Fruit fly (Drosophila melanogaster) whole organism, prepupa: ENCODE data around the gene PNKP.
A peak's percentile ranks its signal among the peaks of the same experiment; 100 is the strongest.

ENCODE experiments used
- Blimp-1 ChIP-seq: fragments of 200-800 bp; sonication (Bioruptor generic); optimal IDR thresholded peaks from 3 replicates; lab custom pipeline; 2017; ENCODE audit warnings: missing biosample characterization, missing genetic modification characterization, mild to moderate bottlenecking, moderate library complexity, missing genetic modification reagents
- CG10669 ChIP-seq: fragments of 200-800 bp; sonication (Bioruptor generic); optimal IDR thresholded peaks from 3 replicates; lab custom pipeline; 2018; ENCODE audit warnings: missing biosample characterization, mild to moderate bottlenecking, missing genetic modification characterization, moderate library complexity
- CG11902 ChIP-seq: fragments of 200-800 bp; sonication (Bioruptor generic); optimal IDR thresholded peaks from 3 replicates; lab custom pipeline; 2016; ENCODE audit warnings: missing biosample characterization, missing genetic modification characterization
- CG15336 ChIP-seq: fragments of 200-800 bp; sonication (Bioruptor generic); IDR thresholded peaks from 2 replicates; pipeline ENCODE4 v1.3.6; 2022; ENCODE audit warnings: missing biosample characterization, missing genetic modification characterization
- CG16779 ChIP-seq: fragments of 200-800 bp; sonication (Bioruptor generic); optimal IDR thresholded peaks from 3 replicates; lab custom pipeline; 2017; ENCODE audit warnings: missing biosample characterization, mild to moderate bottlenecking, missing genetic modification characterization
- CG31627 ChIP-seq: fragments of 200-800 bp; sonication (Bioruptor generic); optimal IDR thresholded peaks from 3 replicates; lab custom pipeline; 2016; ENCODE audit warnings: missing biosample characterization, missing genetic modification characterization
- CG32006 ChIP-seq: fragments of 200-800 bp; sonication (Bioruptor generic); optimal IDR thresholded peaks from 3 replicates; lab custom pipeline; 2017; ENCODE audit warnings: missing biosample characterization, mild to moderate bottlenecking, missing genetic modification characterization
- CG34406 ChIP-seq: fragments of 200-800 bp; sonication (Bioruptor generic); optimal IDR thresholded peaks from 3 replicates; lab custom pipeline; 2016; ENCODE audit warnings: missing biosample characterization, missing genetic modification characterization
- CG3919 ChIP-seq: fragments of 200-800 bp; sonication (Bioruptor generic); optimal IDR thresholded peaks from 3 replicates; lab custom pipeline; 2016; ENCODE audit warnings: missing biosample characterization, missing genetic modification characterization
- CG4318 ChIP-seq: fragments of 200-800 bp; sonication (Bioruptor generic); optimal IDR thresholded peaks from 3 replicates; lab custom pipeline; 2017; ENCODE audit warnings: missing biosample characterization, mild to moderate bottlenecking, missing genetic modification characterization
- CG6163 ChIP-seq: fragments of 200-800 bp; sonication (Bioruptor generic); IDR thresholded peaks from 3 replicates; pipeline ENCODE4 v1.3.6; 2022; ENCODE audit warnings: missing biosample characterization, missing genetic modification characterization
- CG6276 ChIP-seq: fragments of 200-800 bp; sonication (Bioruptor generic); optimal IDR thresholded peaks from 2 replicates; lab custom pipeline; 2017; ENCODE audit warnings: missing biosample characterization, mild to moderate bottlenecking, missing genetic modification characterization
- CG6792 ChIP-seq: fragments of 200-800 bp; sonication (Bioruptor generic); optimal IDR thresholded peaks from 3 replicates; lab custom pipeline; 2016; ENCODE audit warnings: missing biosample characterization, missing genetic modification characterization
- CG6854 ChIP-seq: fragments of 200-800 bp; sonication (Bioruptor generic); optimal IDR thresholded peaks from 2 replicates; lab custom pipeline; 2017; ENCODE audit warnings: missing biosample characterization, mild to moderate bottlenecking, missing genetic modification characterization
- CG7368 ChIP-seq: fragments of 200-800 bp; sonication (Bioruptor generic); optimal IDR thresholded peaks from 3 replicates; lab custom pipeline; 2016; ENCODE audit warnings: missing biosample characterization, missing genetic modification characterization
- CG8119 ChIP-seq: fragments of 200-800 bp; sonication (Bioruptor generic); IDR thresholded peaks from 3 replicates; pipeline ENCODE4 v1.3.6; 2022; ENCODE audit warnings: missing biosample characterization, missing genetic modification characterization
- CG8319 ChIP-seq: fragments of 200-800 bp; sonication (Bioruptor generic); optimal IDR thresholded peaks from 3 replicates; lab custom pipeline; 2016; ENCODE audit warnings: missing biosample characterization, missing genetic modification characterization
- CG9139 ChIP-seq: fragments of 200-800 bp; sonication (Bioruptor generic); optimal IDR thresholded peaks from 3 replicates; lab custom pipeline; 2017; ENCODE audit warnings: missing biosample characterization, mild to moderate bottlenecking, missing genetic modification characterization
- Eip78C ChIP-seq: fragments of 200-800 bp; sonication (Bioruptor generic); peaks from one replicate; lab custom pipeline; 2016; ENCODE audit warnings: missing biosample characterization, missing genetic modification characterization
- Eip93F ChIP-seq: fragments of 200-800 bp; sonication (Bioruptor generic); optimal IDR thresholded peaks from 2 replicates; lab custom pipeline; 2016; ENCODE audit warnings: missing biosample characterization, mild to moderate bottlenecking, missing genetic modification characterization
- Ets96B ChIP-seq: fragments of 200-800 bp; optimal IDR thresholded peaks from 2 replicates; lab custom pipeline; 2019; ENCODE audit warnings: missing biosample characterization, mild to moderate bottlenecking, missing genetic modification characterization, moderate library complexity
- Hr38 ChIP-seq: sonication (Bioruptor generic); optimal IDR thresholded peaks from 2 replicates; lab custom pipeline; 2016; ENCODE audit warnings: missing biosample characterization, missing genetic modification characterization
- Hr4 ChIP-seq: fragments of 200-800 bp; sonication (Bioruptor generic); optimal IDR thresholded peaks from 3 replicates; lab custom pipeline; 2016; ENCODE audit warnings: missing biosample characterization, missing genetic modification characterization
- Met ChIP-seq: fragments of 200-800 bp; sonication (Bioruptor generic); optimal IDR thresholded peaks from 3 replicates; lab custom pipeline; 2016; ENCODE audit warnings: missing biosample characterization, missing genetic modification characterization
- OdsH ChIP-seq: fragments of 200-800 bp; sonication (Bioruptor generic); optimal IDR thresholded peaks from 3 replicates; lab custom pipeline; 2016; ENCODE audit warnings: missing biosample characterization, missing genetic modification characterization
- Smox ChIP-seq: fragments of 200-800 bp; sonication (Bioruptor generic); optimal IDR thresholded peaks from 3 replicates; lab custom pipeline; 2016; ENCODE audit warnings: missing biosample characterization, missing genetic modification characterization
- Sox15 ChIP-seq: fragments of 200-800 bp; sonication (Bioruptor generic); optimal IDR thresholded peaks from 3 replicates; lab custom pipeline; 2016; ENCODE audit warnings: missing biosample characterization, missing genetic modification characterization
- achi ChIP-seq: fragments of 200-800 bp; sonication (Bioruptor generic); optimal IDR thresholded peaks from 3 replicates; lab custom pipeline; 2016; ENCODE audit warnings: missing biosample characterization, missing genetic modification characterization
- eg ChIP-seq: fragments of 200-800 bp; sonication (Bioruptor generic); IDR thresholded peaks from 3 replicates; pipeline ENCODE4 v1.3.6; 2022; ENCODE audit warnings: missing biosample characterization, missing genetic modification characterization
- esn ChIP-seq: fragments of 200-800 bp; sonication (Bioruptor generic); optimal IDR thresholded peaks from 2 replicates; lab custom pipeline; 2016; ENCODE audit warnings: missing biosample characterization, mild to moderate bottlenecking, missing genetic modification characterization, moderate library complexity
- fd85E ChIP-seq: fragments of 200-800 bp; sonication (Bioruptor generic); optimal IDR thresholded peaks from 3 replicates; lab custom pipeline; 2016; ENCODE audit warnings: missing biosample characterization, missing genetic modification characterization
- fkh ChIP-seq: fragments of 200-800 bp; sonication (Bioruptor generic); optimal IDR thresholded peaks from 3 replicates; lab custom pipeline; 2017; ENCODE audit warnings: missing biosample characterization, mild to moderate bottlenecking, missing genetic modification characterization, moderate library complexity
- lz ChIP-seq: fragments of 200-800 bp; sonication (Bioruptor generic); optimal IDR thresholded peaks from 3 replicates; lab custom pipeline; 2016; ENCODE audit warnings: missing biosample characterization, missing genetic modification characterization
- net ChIP-seq: fragments of 200-800 bp; sonication (Bioruptor generic); optimal IDR thresholded peaks from 3 replicates; lab custom pipeline; 2016; ENCODE audit warnings: missing biosample characterization, missing genetic modification characterization
- salr ChIP-seq, 2 experiments: fragments of 200-800 bp; sonication (Bioruptor generic); optimal IDR thresholded peaks; 3 replicates each; lab custom pipeline; 2016 to 2018; ENCODE audit warnings: missing biosample characterization in 2 of 2, missing genetic modification characterization in 2 of 2, mild to moderate bottlenecking in 1 of 2
- svp ChIP-seq: fragments of 200-800 bp; sonication (Bioruptor generic); peaks from one replicate; lab custom pipeline; 2016; ENCODE audit warnings: missing biosample characterization, missing genetic modification characterization
- vri ChIP-seq: fragments of 200-800 bp; sonication (Bioruptor generic); optimal IDR thresholded peaks from 3 replicates; lab custom pipeline; 2016; ENCODE audit warnings: missing biosample characterization, mild to moderate bottlenecking, missing genetic modification characterization

The PNKP gene

DNA sequence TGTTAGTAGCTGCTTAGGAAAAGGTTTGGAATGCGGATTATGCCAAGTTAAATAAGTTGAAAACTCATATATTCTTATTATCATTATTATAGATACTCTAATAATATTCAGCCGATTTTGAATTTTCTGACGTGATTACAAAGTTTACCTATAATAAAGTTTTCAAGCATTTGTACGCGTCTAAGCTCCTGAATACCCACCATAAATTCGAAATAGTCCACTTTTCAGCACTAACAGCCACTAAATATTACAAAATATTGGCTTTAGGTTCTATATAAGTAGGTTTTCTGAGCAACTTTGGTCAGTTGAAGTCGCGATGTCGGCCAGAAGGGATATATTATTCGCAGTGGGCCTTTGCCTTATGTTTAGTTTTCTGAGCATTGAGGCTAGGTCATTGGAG is 19.3 kb downstream of the PNKP start, which contains the start of gene CG7443:
Gene CG7443, plus strand, starts transcription at position 301 of the 400 bp plus-strand sequence.
- no peak for TF ChIP-seq lz (GFP tag; lab: Kevin White, UChicago)
- no peak for TF ChIP-seq CG31627 (GFP tag; lab: Kevin White, UChicago)
- TF ChIP-seq CG6792 (GFP tag; lab: Kevin White, UChicago), result no peak
- TF ChIP-seq CG10669 (GFP tag; lab: Kevin White, UChicago), result no peak
- TF ChIP-seq Hr4 (GFP tag; lab: Kevin White, UChicago), result no peak
- TF ChIP-seq CG34406 (GFP tag; lab: Kevin White, UChicago), result no peak
- no peak for TF ChIP-seq CG15336 (GFP tag; lab: Robert Waterston, UW)
- no peak for TF ChIP-seq CG6276 (GFP tag; lab: Kevin White, UChicago)
- TF ChIP-seq CG16779 (tag; lab: Kevin White, UChicago), result no peak
- no peak for TF ChIP-seq CG6854 (GFP tag; lab: Kevin White, UChicago)
- no peak for TF ChIP-seq CG32006
- no peak for TF ChIP-seq CG8119 (GFP tag; lab: Robert Waterston, UW)
- no peak for TF ChIP-seq esn
- TF ChIP-seq Eip93F, result no peak
- no peak for TF ChIP-seq Met

DNA sequence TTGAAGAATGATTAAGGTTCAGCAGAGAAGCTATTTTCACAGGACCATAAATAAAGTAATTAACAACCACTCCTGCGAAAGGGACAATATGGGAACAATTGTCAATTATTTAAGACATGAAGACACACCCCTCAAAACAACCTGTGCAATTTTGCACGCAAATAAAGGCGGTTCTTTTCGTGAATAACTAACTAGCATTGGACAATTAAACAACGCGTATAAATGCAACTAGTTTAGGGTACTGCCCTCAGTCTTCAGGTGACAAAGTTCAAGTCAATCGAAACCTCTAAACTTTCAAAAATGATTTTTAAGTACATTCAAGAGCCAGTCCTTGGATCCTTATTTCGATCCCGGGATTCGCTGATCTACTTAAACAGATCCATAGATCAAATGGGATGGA is 21.9 kb downstream of the PNKP start, which contains the start of gene Or85a:
Gene Or85a, plus strand, starts transcription at position 301 of the 400 bp plus-strand sequence.
- TF ChIP-seq CG6854 (GFP tag; lab: Kevin White, UChicago) (no peak), svp (GFP tag; lab: Kevin White, UChicago) (no peak), fkh (GFP tag; lab: Kevin White, UChicago) (no peak), CG32006 (no peak), salr (GFP tag; optimal IDR thresholded peaks at IDR 0.05; lab: Kevin White, UChicago) (no peak), CG8319 (GFP tag; lab: Kevin White, UChicago) (no peak), achi (GFP tag; lab: Kevin White, UChicago) (no peak), CG6792 (GFP tag; lab: Kevin White, UChicago) (no peak), lz (GFP tag; lab: Kevin White, UChicago) (no peak), OdsH (no peak), Ets96B (tag; lab: Kevin White, UChicago) (no peak), Met (no peak), CG6163 (GFP tag; lab: Robert Waterston, UW) (no peak)

DNA sequence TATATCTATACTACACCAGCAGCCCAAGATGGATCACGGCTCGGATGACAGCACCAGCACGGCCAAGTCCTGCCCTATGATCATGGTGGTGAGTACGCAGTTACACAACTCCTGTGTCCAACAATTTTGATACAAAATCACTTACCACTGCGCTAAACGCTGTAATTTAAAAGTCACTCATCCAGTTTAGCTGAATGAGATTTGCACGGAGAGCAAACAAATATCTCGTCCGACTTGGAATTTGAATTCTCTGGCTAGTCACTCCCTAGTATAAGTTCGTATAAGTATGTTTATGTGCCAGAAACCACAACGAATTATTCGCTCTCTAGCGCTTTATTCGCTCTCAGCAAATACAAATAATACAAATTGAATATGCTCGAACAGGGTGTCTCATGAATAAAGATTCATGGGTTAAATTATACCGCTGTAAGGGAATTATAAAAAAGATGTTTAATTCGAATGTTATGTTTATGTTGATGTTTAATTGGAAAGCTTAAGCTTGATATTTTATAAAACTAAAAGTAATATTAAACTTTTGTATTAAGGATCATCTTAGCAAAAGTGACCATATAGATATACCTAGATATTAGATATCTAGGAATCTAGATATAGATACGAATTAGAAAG is 25.5 kb downstream of the PNKP start:
- TF ChIP-seq CG4318 (GFP tag; lab: Kevin White, UChicago) (no peak), CG6163 (GFP tag; lab: Robert Waterston, UW) (peak; percentile 54; the same call in 2 of the 3 replicates), CG15336 (GFP tag; lab: Robert Waterston, UW) (peak; percentile 76), Hr4 (GFP tag; lab: Kevin White, UChicago) (peak; percentile 51), Blimp-1 (GFP tag; lab: Kevin White, UChicago) (no peak), fkh (GFP tag; lab: Kevin White, UChicago) (peak; percentile 47), CG8119 (GFP tag; lab: Robert Waterston, UW) (peak; percentile 66; the same call in 2 of the 3 replicates), CG32006 (no peak), svp (GFP tag; lab: Kevin White, UChicago) (no peak), eg (GFP tag; lab: Robert Waterston, UW) (peak; percentile 71), net (GFP tag; lab: Kevin White, UChicago) (peak; percentile 20)
- TF ChIP-seq, all 60 proteins: peak for 7

DNA sequence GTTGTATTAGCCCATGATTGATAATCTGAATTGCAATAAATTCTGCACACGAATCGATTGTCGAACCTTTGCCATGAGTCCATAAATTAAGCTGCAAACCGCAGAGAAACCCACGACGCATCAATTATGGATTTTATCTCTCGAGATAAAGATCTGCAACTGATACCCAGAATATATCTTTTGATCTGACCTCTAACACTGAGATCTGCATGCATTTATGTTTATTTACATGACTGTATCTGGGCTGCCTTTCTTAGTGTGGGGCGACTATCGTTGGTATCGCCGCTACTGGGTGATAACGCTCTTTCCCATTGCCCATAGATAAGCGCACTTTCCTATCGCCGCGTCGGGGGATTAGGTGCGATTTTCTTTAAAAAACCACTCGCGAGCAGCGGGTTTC is 26.1 kb downstream of the PNKP start, which contains the start of gene Ctr1B:
Gene Ctr1B, plus strand, starts transcription at position 398 of the 400 bp plus-strand sequence.
- no peak for TF ChIP-seq CG32006
- no peak for TF ChIP-seq vri (GFP tag; lab: Kevin White, UChicago)
- TF ChIP-seq Eip78C, result peak; percentile 53
- no peak for TF ChIP-seq CG6276 (GFP tag; lab: Kevin White, UChicago)
- no peak for TF ChIP-seq Smox
- TF ChIP-seq CG9139 (GFP tag; lab: Kevin White, UChicago), result no peak
- TF ChIP-seq Hr4 (GFP tag; lab: Kevin White, UChicago), result no peak
- TF ChIP-seq CG11902 (GFP tag; lab: Kevin White, UChicago), result no peak
- no peak for TF ChIP-seq CG8119 (GFP tag; lab: Robert Waterston, UW)
- TF ChIP-seq Hr38, result no peak
- no peak for TF ChIP-seq Sox15 (GFP tag; lab: Kevin White, UChicago)
- no peak for TF ChIP-seq CG3919
- TF ChIP-seq CG7368, result no peak
- 0 out of 3 replicates have a peak, but pooled peaks have one; percentile 39 for TF ChIP-seq eg (GFP tag; lab: Robert Waterston, UW)
- no peak for TF ChIP-seq fd85E
- TF ChIP-seq, all 60 proteins: peak for 2
